Fruit fly (Drosophila melanogaster) whole organism: ENCODE results near the gene Adhr.

Experiments
- CG8478 ChIP-seq: fragments of >200 bp; optimal IDR thresholded peaks from 2 replicates; lab custom pipeline; 2018; ENCODE audit warnings: inconsistent platforms
- Dll ChIP-seq: fragments of >200 bp; optimal IDR thresholded peaks from 2 replicates; lab custom pipeline; 2017
- psq ChIP-seq: fragments of >200 bp; optimal IDR thresholded peaks from 2 replicates; lab custom pipeline; 2017
- usp ChIP-seq: fragments of >200 bp; optimal IDR thresholded peaks from 2 replicates; lab custom pipeline; 2017; ENCODE audit warnings: missing biosample characterization, missing genetic modification characterization, mixed read lengths

dm6 chr2L:14622182-14622581 lies 6.8 kb downstream of the Adhr start:
- no peak for TF ChIP-seq CG8478
- TF ChIP-seq usp, result no peak
- TF ChIP-seq Dll (lab: Kevin White, UChicago), result no peak
- TF ChIP-seq psq (lab: Kevin White, UChicago), result no peak
